Worm (Caenorhabditis elegans) whole organism, L2 larva: ENCODE results near the gene T02C5.1.

ENCODE experiments used
- C34F6.9 ChIP-seq: fragments of 150-350 bp; optimal IDR thresholded peaks from 2 replicates; lab custom pipeline; 2014; ENCODE audit warnings: missing biosample characterization, missing genetic modification characterization
- F13H6.1 ChIP-seq: sonication (generic microtip); optimal IDR thresholded peaks from 2 replicates; lab custom pipeline; 2016; ENCODE audit warnings: missing genetic modification characterization, missing compliant biosample characterization
- Y55F3AM.14 ChIP-seq: fragments of 200-800 bp; sonication (Bioruptor generic); optimal IDR thresholded peaks from 2 replicates; lab custom pipeline; 2018; ENCODE audit warnings: mild to moderate bottlenecking, missing genetic modification characterization, missing compliant biosample characterization
- ZK546.5 ChIP-seq: sonication (generic microtip); optimal IDR thresholded peaks from 2 replicates; lab custom pipeline; 2017; ENCODE audit warnings: missing biosample characterization, missing genetic modification characterization
- ama-1 ChIP-seq: fragments of 150-350 bp; optimal IDR thresholded peaks from 2 replicates; lab custom pipeline; 2018; ENCODE audit warnings: inconsistent platforms
- blmp-1 ChIP-seq: sonication (generic microtip); optimal IDR thresholded peaks from 2 replicates; lab custom pipeline; 2017; ENCODE audit warnings: missing genetic modification characterization, mild to moderate bottlenecking, missing compliant biosample characterization, antibody characterized with exemption, moderate library complexity; ENCODE audit not compliant: insufficient read depth
- ceh-16 ChIP-seq: fragments of 150-350 bp; optimal IDR thresholded peaks from 2 replicates; lab custom pipeline; 2014; ENCODE audit warnings: missing biosample characterization, missing genetic modification characterization
- ceh-82 ChIP-seq: fragments of 150-350 bp; optimal IDR thresholded peaks from 2 replicates; lab custom pipeline; 2014; ENCODE audit warnings: missing biosample characterization, missing genetic modification characterization
- crh-2 ChIP-seq: sonication (generic microtip); optimal IDR thresholded peaks from 2 replicates; lab custom pipeline; 2017; ENCODE audit warnings: missing biosample characterization, missing genetic modification characterization
- dmd-4 ChIP-seq: sonication (generic microtip); optimal IDR thresholded peaks from 2 replicates; lab custom pipeline; 2017; ENCODE audit warnings: missing biosample characterization, missing genetic modification characterization
- egl-27 ChIP-seq: sonication (generic microtip); optimal IDR thresholded peaks from 3 replicates; lab custom pipeline; 2017; ENCODE audit warnings: missing biosample characterization, missing genetic modification reagents, missing genetic modification characterization
- elt-1 ChIP-seq: fragments of 150-350 bp; optimal IDR thresholded peaks from 2 replicates; lab custom pipeline; 2014; ENCODE audit warnings: missing biosample characterization, missing genetic modification characterization
- elt-3 ChIP-seq: sonication (generic microtip); optimal IDR thresholded peaks from 2 replicates; lab custom pipeline; 2017; ENCODE audit warnings: missing biosample characterization, missing genetic modification characterization
- fos-1 ChIP-seq: fragments of 150-350 bp; optimal IDR thresholded peaks from 2 replicates; lab custom pipeline; 2014; ENCODE audit warnings: missing biosample characterization, missing genetic modification characterization
- gmeb-1 ChIP-seq: fragments of 150-350 bp; optimal IDR thresholded peaks from 2 replicates; lab custom pipeline; 2014; ENCODE audit warnings: missing biosample characterization, missing genetic modification characterization
- lin-11 ChIP-seq: fragments of 150-350 bp; sonication (generic microtip); optimal IDR thresholded peaks from 2 replicates; lab custom pipeline; 2014; ENCODE audit warnings: missing biosample characterization, missing genetic modification characterization, inconsistent platforms, mixed read lengths
- lin-13 ChIP-seq: fragments of 150-350 bp; optimal IDR thresholded peaks from 2 replicates; lab custom pipeline; 2014; ENCODE audit warnings: missing biosample characterization, missing genetic modification reagents, missing genetic modification characterization
- lin-39 ChIP-seq: fragments of 150-350 bp; optimal IDR thresholded peaks from 2 replicates; lab custom pipeline; 2014; ENCODE audit warnings: missing biosample characterization, missing genetic modification reagents, missing genetic modification characterization
- lsy-2 ChIP-seq, 2 experiments: fragments of 150-350 bp in 1 of 2; sonication (generic microtip) in 1 of 2; optimal IDR thresholded peaks; 2 replicates each; lab custom pipeline; 2014 to 2017; ENCODE audit warnings: missing biosample characterization in 2 of 2, missing genetic modification characterization in 2 of 2
- mab-5 ChIP-seq: fragments of 150-350 bp; optimal IDR thresholded peaks from 2 replicates; lab custom pipeline; 2014; ENCODE audit warnings: missing biosample characterization, missing genetic modification characterization
- mbf-1 ChIP-seq: sonication (generic microtip); optimal IDR thresholded peaks from 2 replicates; lab custom pipeline; 2017; ENCODE audit warnings: missing biosample characterization, missing genetic modification characterization
- mdl-1 ChIP-seq, 2 experiments: fragments of 150-350 bp in 1 of 2; sonication (generic microtip) in 1 of 2; optimal IDR thresholded peaks; 2 replicates each; lab custom pipeline; 2017; ENCODE audit warnings: missing biosample characterization in 2 of 2, missing genetic modification characterization in 2 of 2
- nhr-10 ChIP-seq: sonication (generic microtip); optimal IDR thresholded peaks from 2 replicates; lab custom pipeline; 2017; ENCODE audit warnings: missing biosample characterization, missing genetic modification characterization
- nhr-11 ChIP-seq: fragments of 150-350 bp; optimal IDR thresholded peaks from 2 replicates; lab custom pipeline; 2014; ENCODE audit warnings: missing biosample characterization, missing genetic modification characterization
- nhr-12 ChIP-seq: fragments of 150-350 bp; optimal IDR thresholded peaks from 2 replicates; lab custom pipeline; 2014; ENCODE audit warnings: missing biosample characterization, missing genetic modification characterization
- nhr-129 ChIP-seq: fragments of 150-350 bp; optimal IDR thresholded peaks from 2 replicates; lab custom pipeline; 2014; ENCODE audit warnings: missing biosample characterization, missing genetic modification characterization
- nhr-21 ChIP-seq: fragments of 150-350 bp; optimal IDR thresholded peaks from 2 replicates; lab custom pipeline; 2014; ENCODE audit warnings: missing biosample characterization, missing genetic modification characterization
- nhr-23 ChIP-seq: fragments of 150-350 bp; optimal IDR thresholded peaks from 2 replicates; lab custom pipeline; 2014; ENCODE audit warnings: missing biosample characterization, missing genetic modification reagents, missing genetic modification characterization
- nhr-237 ChIP-seq: fragments of 150-350 bp; optimal IDR thresholded peaks from 2 replicates; lab custom pipeline; 2014; ENCODE audit warnings: missing biosample characterization, missing genetic modification characterization
- nhr-25 ChIP-seq: fragments of 150-350 bp; sonication (generic microtip); optimal IDR thresholded peaks from 3 replicates; lab custom pipeline; 2014; ENCODE audit warnings: missing biosample characterization, missing genetic modification characterization
- nhr-6 ChIP-seq: fragments of 150-350 bp; optimal IDR thresholded peaks from 2 replicates; lab custom pipeline; 2014; ENCODE audit warnings: missing biosample characterization, missing genetic modification characterization
- nhr-77 ChIP-seq: fragments of 150-350 bp; optimal IDR thresholded peaks from 2 replicates; lab custom pipeline; 2014; ENCODE audit warnings: missing biosample characterization, missing genetic modification characterization
- sem-4 ChIP-seq: fragments of 150-350 bp; optimal IDR thresholded peaks from 2 replicates; lab custom pipeline; 2014; ENCODE audit warnings: missing biosample characterization, missing genetic modification reagents, missing genetic modification characterization
- skn-1 ChIP-seq: sonication (generic microtip); optimal IDR thresholded peaks from 2 replicates; lab custom pipeline; 2017; ENCODE audit warnings: missing biosample characterization, missing genetic modification characterization
- sma-3 ChIP-seq: sonication (generic microtip); optimal IDR thresholded peaks from 2 replicates; lab custom pipeline; 2016; ENCODE audit warnings: missing genetic modification reagents, missing genetic modification characterization, missing compliant biosample characterization
- sma-9 ChIP-seq, 2 experiments: fragments of 150-350 bp in 1 of 2; sonication (generic microtip) in 1 of 2; optimal IDR thresholded peaks; 2 replicates each; lab custom pipeline; 2014 to 2016; ENCODE audit warnings: missing genetic modification characterization in 2 of 2, mild to moderate bottlenecking in 1 of 2, missing biosample characterization in 1 of 2, missing compliant biosample characterization in 1 of 2, missing genetic modification reagents in 1 of 2, moderate library complexity in 1 of 2
- snpc-4 ChIP-seq: fragments of 150-350 bp; optimal IDR thresholded peaks from 2 replicates; lab custom pipeline; 2014; ENCODE audit warnings: missing biosample characterization, missing genetic modification characterization
- unc-39 ChIP-seq: fragments of 150-350 bp; optimal IDR thresholded peaks from 2 replicates; lab custom pipeline; 2014; ENCODE audit warnings: missing biosample characterization, missing genetic modification characterization
- unc-55 ChIP-seq: fragments of 150-350 bp; sonication (generic microtip); optimal IDR thresholded peaks from 3 replicates; lab custom pipeline; 2014; ENCODE audit warnings: missing biosample characterization, missing genetic modification reagents, missing genetic modification characterization
- unc-62 ChIP-seq: fragments of 150-350 bp; optimal IDR thresholded peaks from 2 replicates; lab custom pipeline; 2014; ENCODE audit warnings: missing biosample characterization, missing genetic modification reagents, missing genetic modification characterization
- ztf-1 ChIP-seq: fragments of 200-800 bp; sonication (Bioruptor generic); conservative IDR thresholded peaks from 2 replicates; pipeline ENCODE4 v1.3.6; 2022; ENCODE audit warnings: missing genetic modification characterization, missing compliant biosample characterization
- ztf-11 ChIP-seq: sonication (generic microtip); optimal IDR thresholded peaks from 2 replicates; lab custom pipeline; 2017; ENCODE audit warnings: missing biosample characterization, missing genetic modification characterization
- ztf-4 ChIP-seq: fragments of 150-350 bp; optimal IDR thresholded peaks from 2 replicates; lab custom pipeline; 2014; ENCODE audit warnings: missing biosample characterization, missing genetic modification characterization

The T02C5.1 gene

DNA sequence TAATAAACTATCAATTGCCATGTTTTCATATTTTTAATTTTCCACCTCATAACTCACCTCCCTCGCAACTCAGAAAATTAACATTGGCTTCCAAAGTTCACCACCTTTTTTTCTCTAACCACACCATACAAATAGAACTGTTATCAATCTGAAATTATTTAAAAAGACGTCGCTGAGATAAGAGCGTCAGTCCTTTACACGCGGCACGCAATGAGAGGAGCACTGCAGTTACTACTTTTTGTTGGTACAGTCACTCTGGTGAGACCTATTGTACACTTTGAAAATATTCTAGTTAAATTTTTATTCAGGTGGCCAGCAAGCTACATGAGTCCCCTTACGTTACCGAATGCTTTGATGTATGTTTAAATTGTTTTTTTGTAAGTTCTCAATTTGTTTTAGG, at the start of gene T02C5.1:
TSS of gene T02C5.1 (plus strand) at position 199 of the 400 bp plus-strand sequence.
- no peak for TF ChIP-seq ceh-82 (tag; lab: Kevin White, UChicago)
- no peak for TF ChIP-seq C34F6.9 (tag; lab: Kevin White, UChicago)
- TF ChIP-seq ceh-16, result no peak
- peak; percentile 40 for TF ChIP-seq crh-2 (tag; lab: Kevin White, UChicago)
- no peak for TF ChIP-seq sma-3 (GFP tag; lab: Kevin White, UChicago)
- no peak for TF ChIP-seq nhr-129 (tag; lab: Kevin White, UChicago)
- TF ChIP-seq nhr-12 (tag; lab: Kevin White, UChicago), result no peak
- peak; percentile 58 for TF ChIP-seq fos-1 (tag; lab: Kevin White, UChicago)
- no peak for TF ChIP-seq Y55F3AM.14 (GFP tag; lab: Kevin White, UChicago)
- no peak for TF ChIP-seq lin-39 (tag; lab: Kevin White, UChicago)
- TF ChIP-seq sma-9 (GFP tag; optimal IDR thresholded peaks at IDR 0.05; lab: Kevin White, UChicago), result peak; percentile 17
- TF ChIP-seq sma-9 (tag; optimal IDR thresholded peaks at IDR 0.05; lab: Kevin White, UChicago), result no peak
- TF ChIP-seq nhr-237, result no peak
- TF ChIP-seq dmd-4 (tag; lab: Kevin White, UChicago), result no peak
- TF ChIP-seq sem-4, result no peak
- no peak for TF ChIP-seq lin-11 (tag; lab: Kevin White, UChicago)
- peak; percentile 4 for TF ChIP-seq gmeb-1 (tag; lab: Kevin White, UChicago)
- TF ChIP-seq nhr-11 (tag; lab: Kevin White, UChicago), result no peak

DNA sequence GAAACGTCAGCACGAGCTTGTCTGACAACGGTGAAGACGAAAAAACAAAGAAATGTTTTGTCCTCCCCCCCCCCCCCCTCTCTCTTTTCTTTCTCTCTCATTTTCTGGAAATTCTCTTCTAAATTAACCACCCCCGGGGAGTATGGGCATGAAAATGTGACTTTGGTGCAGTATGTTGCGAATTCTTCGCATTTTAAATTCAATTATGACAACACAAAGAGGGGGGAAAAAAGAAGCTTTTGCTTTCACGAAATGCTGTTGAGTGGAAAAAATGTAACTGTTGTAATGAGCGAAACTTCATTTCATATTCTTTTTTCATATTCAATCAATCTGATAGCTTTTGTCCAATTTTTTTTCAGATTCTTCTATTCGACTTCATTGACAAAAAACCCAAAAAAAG, 40.4 kb upstream of the T02C5.1 start:
- TF ChIP-seq ama-1, result no peak
- peak; percentile 25 for TF ChIP-seq C34F6.9 (tag; lab: Kevin White, UChicago)
- TF ChIP-seq gmeb-1 (tag; lab: Kevin White, UChicago), result no peak
- TF ChIP-seq, all 48 proteins: peak for 1

DNA sequence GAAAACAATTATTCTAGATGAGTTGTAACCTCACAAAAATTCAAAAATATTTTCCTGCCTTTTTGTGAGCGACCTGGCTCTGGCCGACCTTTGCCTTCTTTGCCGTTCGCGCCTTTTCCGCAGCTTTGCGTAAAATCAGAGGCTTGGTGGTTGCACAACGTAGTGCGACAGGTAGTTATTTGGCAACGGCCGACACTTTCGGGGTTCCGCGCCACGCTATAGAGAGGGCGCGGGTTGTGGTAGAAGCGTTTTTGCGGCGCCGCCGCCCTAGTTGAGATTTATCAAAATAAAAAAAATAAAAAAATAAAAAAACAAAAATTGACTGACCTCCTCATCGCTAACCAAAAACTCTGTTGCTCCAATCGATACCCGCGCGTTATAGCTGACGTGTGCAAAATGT, 30.9 kb upstream of the T02C5.1 start:
- peak; percentile 83 for TF ChIP-seq snpc-4 (tag; lab: Kevin White, UChicago)
- TF ChIP-seq ZK546.5, result no peak

DNA sequence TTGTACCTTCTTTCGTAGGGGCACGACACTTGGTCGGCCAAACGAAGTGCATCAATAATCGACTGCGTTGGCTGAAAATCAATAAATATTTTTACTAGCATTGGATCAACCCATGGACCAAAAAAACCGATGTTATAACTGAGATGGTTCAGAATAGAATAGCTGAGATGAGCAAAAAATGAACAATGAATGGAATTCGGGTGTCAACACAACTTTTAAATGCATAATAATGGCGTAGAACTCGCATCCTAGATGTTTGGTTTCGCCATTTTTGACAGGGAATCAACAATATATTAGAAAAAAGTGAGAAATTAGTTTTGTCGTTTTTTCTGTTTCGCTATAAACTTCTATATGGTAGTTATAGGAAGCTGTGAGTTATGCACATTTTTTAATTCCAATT, 30.4 kb upstream of the T02C5.1 start, which contains the start of gene F54G2.1:
TSS of gene F54G2.1 (minus strand) at position 101 of the 400 bp plus-strand sequence.
- TF ChIP-seq ztf-11 (tag; lab: Kevin White, UChicago) (no peak), Y55F3AM.14 (GFP tag; lab: Kevin White, UChicago) (no peak), unc-62 (no peak), lsy-2 (tag; optimal IDR thresholded peaks at IDR 0.05; lab: Kevin White, UChicago) (no peak), elt-1 (tag; lab: Kevin White, UChicago) (no peak), lin-13 (GFP tag; lab: Kevin White, UChicago) (no peak), mdl-1 (tag; optimal IDR thresholded peaks at IDR 0.05; lab: Kevin White, UChicago) (no peak), nhr-23 (no peak), lin-11 (tag; lab: Kevin White, UChicago) (no peak), nhr-237 (no peak), ZK546.5 (no peak), nhr-77 (tag; lab: Kevin White, UChicago) (no peak), unc-55 (GFP tag; lab: Kevin White, UChicago) (no peak), F13H6.1 (no peak), nhr-10 (tag; lab: Kevin White, UChicago) (no peak), unc-39 (tag; lab: Kevin White, UChicago) (no peak), nhr-25 (tag; lab: Kevin White, UChicago) (no peak), skn-1 (no peak), sma-9 (GFP tag; optimal IDR thresholded peaks at IDR 0.05; lab: Kevin White, UChicago) (no peak), sma-9 (tag; optimal IDR thresholded peaks at IDR 0.05; lab: Kevin White, UChicago) (no peak)

DNA sequence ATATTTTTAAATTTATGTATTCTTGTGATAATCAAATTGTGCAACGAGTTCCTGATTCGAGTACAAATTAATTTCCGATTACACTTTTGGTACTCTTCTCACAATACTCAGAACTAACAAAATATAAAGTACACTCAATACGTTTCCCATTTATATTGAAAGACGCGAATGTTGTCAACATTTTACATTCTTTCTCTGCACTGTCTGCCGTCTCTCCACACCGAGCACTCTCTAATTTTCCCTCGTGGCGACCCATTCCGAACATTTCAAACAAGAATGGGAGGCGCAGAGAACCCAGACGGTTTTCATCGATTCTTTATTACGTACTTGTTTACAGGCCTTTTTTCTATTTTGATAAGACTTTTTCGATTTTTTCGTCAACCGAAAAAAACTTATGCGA, 26.9 kb upstream of the T02C5.1 start, which contains the start of gene C09B7.2:
TSS of gene C09B7.2 (plus strand) at position 349 of the 400 bp plus-strand sequence.
- TF ChIP-seq egl-27 (peak; percentile 55), mdl-1 (tag; optimal IDR thresholded peaks at IDR 0.05; lab: Kevin White, UChicago) (peak; percentile 93 to 95), gmeb-1 (tag; lab: Kevin White, UChicago) (peak; percentile 68), nhr-6 (tag; lab: Kevin White, UChicago) (peak; percentile 9), F13H6.1 (peak; percentile 82), unc-55 (GFP tag; lab: Kevin White, UChicago) (peak; percentile 75), blmp-1 (tag; lab: Kevin White, UChicago) (peak; percentile 25), elt-3 (tag; lab: Kevin White, UChicago) (no peak), ZK546.5 (no peak), nhr-12 (tag; lab: Kevin White, UChicago) (no peak), mbf-1 (tag; lab: Kevin White, UChicago) (no peak), crh-2 (tag; lab: Kevin White, UChicago) (peak; percentile 93), lin-11 (tag; lab: Kevin White, UChicago) (no peak), nhr-21 (tag; lab: Kevin White, UChicago) (peak; percentile 50), skn-1 (peak; percentile 43), mab-5 (tag; lab: Kevin White, UChicago) (peak; percentile 34), nhr-129 (tag; lab: Kevin White, UChicago) (peak; percentile 75), lin-13 (GFP tag; lab: Kevin White, UChicago) (peak; percentile 59), lsy-2 (tag; optimal IDR thresholded peaks at IDR 0.05; lab: Kevin White, UChicago) (peak; percentile 17 to 79), ztf-1 (no peak), C34F6.9 (tag; lab: Kevin White, UChicago) (peak; percentile 74), fos-1 (tag; lab: Kevin White, UChicago) (peak; percentile 73), nhr-23 (no peak), nhr-77 (tag; lab: Kevin White, UChicago) (no peak), unc-39 (tag; lab: Kevin White, UChicago) (no peak), ztf-4 (tag; lab: Kevin White, UChicago) (peak; percentile 50), nhr-25 (tag; lab: Kevin White, UChicago) (peak; percentile 56)
